Fruit fly (Drosophila melanogaster) whole organism, embryonic: ENCODE results near the gene CG8420.

Experiments
- Antp ChIP-seq: fragments of 200-800 bp; sonication (Bioruptor generic); optimal IDR thresholded peaks from 3 replicates; lab custom pipeline; 2016; ENCODE audit warnings: missing biosample characterization, missing genetic modification characterization
- Bgb ChIP-seq: fragments of 200-800 bp; sonication (Bioruptor generic); IDR thresholded peaks from 2 replicates; pipeline ENCODE4 v1.3.6; 2022; ENCODE audit warnings: missing biosample characterization, missing genetic modification characterization; ENCODE audit not compliant: partially characterized antibody
- Blimp-1 ChIP-seq: fragments of 200-800 bp; sonication (Bioruptor generic); optimal IDR thresholded peaks from 3 replicates; lab custom pipeline; 2018; ENCODE audit warnings: missing biosample characterization, missing genetic modification characterization, mild to moderate bottlenecking, moderate library complexity, missing genetic modification reagents
- CG10147 ChIP-seq: fragments of 200-800 bp; sonication (Bioruptor generic); optimal IDR thresholded peaks from 2 replicates; lab custom pipeline; 2019; ENCODE audit warnings: missing biosample characterization, mild to moderate bottlenecking, missing genetic modification characterization, moderate library complexity
- CG10321 ChIP-seq: fragments of 200-800 bp; sonication (Bioruptor generic); IDR thresholded peaks from 2 replicates; pipeline ENCODE4 v1.3.6; 2022; ENCODE audit warnings: missing biosample characterization, missing genetic modification characterization
- CG10654 ChIP-seq: fragments of 200-800 bp; sonication (Bioruptor generic); optimal IDR thresholded peaks from 2 replicates; lab custom pipeline; 2016; ENCODE audit warnings: missing biosample characterization, missing genetic modification characterization
- CG1602 ChIP-seq: fragments of 200-800 bp; sonication (Bioruptor generic); optimal IDR thresholded peaks from 3 replicates; lab custom pipeline; 2016; ENCODE audit warnings: missing biosample characterization, missing genetic modification characterization
- CG17829 ChIP-seq: fragments of 200-800 bp; optimal IDR thresholded peaks from 2 replicates; lab custom pipeline; 2019; ENCODE audit warnings: missing biosample characterization, mild to moderate bottlenecking, missing genetic modification characterization, moderate library complexity
- CG18262 ChIP-seq: fragments of 200-800 bp; optimal IDR thresholded peaks from 3 replicates; lab custom pipeline; 2019; ENCODE audit warnings: missing biosample characterization, mild to moderate bottlenecking, missing genetic modification characterization, moderate library complexity
- CG2202 ChIP-seq: fragments of 200-800 bp; sonication (Bioruptor generic); optimal IDR thresholded peaks from 2 replicates; lab custom pipeline; 2018; ENCODE audit warnings: missing biosample characterization, mild to moderate bottlenecking, missing genetic modification characterization
- CG2712 ChIP-seq: fragments of 200-800 bp; optimal IDR thresholded peaks from 3 replicates; lab custom pipeline; 2019; ENCODE audit warnings: missing biosample characterization, mild to moderate bottlenecking, missing genetic modification characterization, moderate library complexity
- CG3065 ChIP-seq: fragments of 200-800 bp; sonication (Bioruptor generic); optimal IDR thresholded peaks from 2 replicates; lab custom pipeline; 2016; ENCODE audit warnings: missing biosample characterization, missing genetic modification characterization
- CG31365 ChIP-seq: fragments of 200-800 bp; sonication (Bioruptor generic); optimal IDR thresholded peaks from 2 replicates; lab custom pipeline; 2018; ENCODE audit warnings: missing biosample characterization, mild to moderate bottlenecking, missing genetic modification characterization
- CG31388 ChIP-seq: fragments of 200-800 bp; sonication (Bioruptor generic); optimal IDR thresholded peaks from 2 replicates; lab custom pipeline; 2016; ENCODE audit warnings: missing biosample characterization, missing genetic modification characterization
- CG4360 ChIP-seq: fragments of 200-800 bp; sonication (Bioruptor generic); IDR thresholded peaks from 2 replicates; pipeline ENCODE4 v1.3.6; 2022; ENCODE audit warnings: missing biosample characterization, missing genetic modification characterization
- CG5180 ChIP-seq: fragments of 200-800 bp; sonication (Bioruptor generic); optimal IDR thresholded peaks from 3 replicates; lab custom pipeline; 2017; ENCODE audit warnings: missing biosample characterization, missing genetic modification characterization, mild to moderate bottlenecking, moderate library complexity, missing genetic modification reagents
- CG6689 ChIP-seq: fragments of 200-800 bp; sonication (Bioruptor generic); IDR thresholded peaks from 2 replicates; pipeline ENCODE4 v1.3.6; 2022; ENCODE audit warnings: missing biosample characterization, missing genetic modification characterization
- CG6765 ChIP-seq: fragments of 200-800 bp; sonication (Bioruptor generic); optimal IDR thresholded peaks from 3 replicates; lab custom pipeline; 2017; ENCODE audit warnings: missing biosample characterization, mild to moderate bottlenecking, missing genetic modification characterization
- CG8388 ChIP-seq: fragments of 200-800 bp; sonication (Bioruptor generic); optimal IDR thresholded peaks from 2 replicates; lab custom pipeline; 2019; ENCODE audit warnings: missing biosample characterization, mild to moderate bottlenecking, missing genetic modification characterization, moderate library complexity
- CG8924 ChIP-seq: fragments of 200-800 bp; optimal IDR thresholded peaks from 3 replicates; lab custom pipeline; 2019; ENCODE audit warnings: missing biosample characterization, mild to moderate bottlenecking, missing genetic modification characterization, moderate library complexity
- CG9727 ChIP-seq: fragments of 200-800 bp; sonication (Bioruptor generic); optimal IDR thresholded peaks from 3 replicates; lab custom pipeline; 2017; ENCODE audit warnings: missing biosample characterization, mild to moderate bottlenecking, missing genetic modification characterization
- Doc2 ChIP-seq: fragments of 200-800 bp; sonication (Bioruptor generic); IDR thresholded peaks from 2 replicates; pipeline ENCODE4 v1.3.6; 2022; ENCODE audit warnings: missing biosample characterization, missing genetic modification characterization
- Dp ChIP-seq: fragments of 200-800 bp; sonication (Bioruptor generic); optimal IDR thresholded peaks from 2 replicates; lab custom pipeline; 2018; ENCODE audit warnings: missing biosample characterization, mild to moderate bottlenecking, missing genetic modification characterization, moderate library complexity
- Gsc ChIP-seq: fragments of 200-800 bp; sonication (Bioruptor generic); IDR thresholded peaks from 2 replicates; pipeline ENCODE4 v1.3.6; 2022; ENCODE audit warnings: missing biosample characterization, missing genetic modification characterization
- Hr3 ChIP-seq: fragments of 200-800 bp; sonication (Bioruptor generic); optimal IDR thresholded peaks from 3 replicates; lab custom pipeline; 2016; ENCODE audit warnings: missing biosample characterization, missing genetic modification characterization
- Lpt ChIP-seq: fragments of >200 bp; optimal IDR thresholded peaks from 2 replicates; lab custom pipeline; 2018; ENCODE audit warnings: missing biosample characterization, missing genetic modification characterization
- Oaz ChIP-seq: fragments of 200-800 bp; sonication (Bioruptor generic); IDR thresholded peaks from 2 replicates; pipeline ENCODE4 v1.3.6; 2022; ENCODE audit warnings: missing biosample characterization, missing genetic modification characterization
- Optix ChIP-seq: fragments of 200-800 bp; sonication (Bioruptor generic); IDR thresholded peaks from 3 replicates; pipeline ENCODE4 v1.3.6; 2022; ENCODE audit warnings: missing biosample characterization, missing genetic modification characterization
- Six4 ChIP-seq: fragments of 200-800 bp; sonication (Bioruptor generic); optimal IDR thresholded peaks from 2 replicates; lab custom pipeline; 2016; ENCODE audit warnings: missing biosample characterization, missing genetic modification characterization
- Trl ChIP-seq, 3 experiments: fragments of >200 bp in 2 of 3; fragments of 200-800 bp in 1 of 3; sonication (Bioruptor generic) in 1 of 3; optimal IDR thresholded peaks; 2 replicates in 1 of 3; 3 replicates in 2 of 3; lab custom pipeline; 2016 to 2017; ENCODE audit warnings: missing biosample characterization in 1 of 3, missing genetic modification characterization in 1 of 3
- ara ChIP-seq: fragments of 200-800 bp; sonication (Bioruptor generic); IDR thresholded peaks from 2 replicates; pipeline ENCODE4 v1.3.6; 2022; ENCODE audit warnings: missing biosample characterization, missing genetic modification characterization
- ato ChIP-seq: fragments of 200-800 bp; sonication (Bioruptor generic); IDR thresholded peaks from 2 replicates; pipeline ENCODE4 v1.3.6; 2022; ENCODE audit warnings: missing biosample characterization, missing genetic modification characterization; ENCODE audit not compliant: partially characterized antibody
- chinmo ChIP-seq: fragments of 200-800 bp; sonication (Bioruptor generic); IDR thresholded peaks from 4 replicates; pipeline ENCODE4 v1.3.6; 2022; ENCODE audit warnings: missing biosample characterization, missing genetic modification characterization; ENCODE audit not compliant: partially characterized antibody
- croc ChIP-seq: fragments of 200-800 bp; sonication (Bioruptor generic); conservative IDR thresholded peaks from 3 replicates; pipeline ENCODE4 v1.3.6; 2022; ENCODE audit warnings: missing biosample characterization, missing genetic modification characterization
- dm ChIP-seq: fragments of 200-800 bp; sonication (Bioruptor generic); optimal IDR thresholded peaks from 3 replicates; lab custom pipeline; 2016; ENCODE audit warnings: missing biosample characterization, missing genetic modification characterization
- dysf ChIP-seq: fragments of 200-800 bp; sonication (Bioruptor generic); IDR thresholded peaks from 3 replicates; pipeline ENCODE4 v1.3.6; 2022; ENCODE audit warnings: missing biosample characterization, missing genetic modification characterization
- gem ChIP-seq: fragments of 200-800 bp; sonication (Bioruptor generic); optimal IDR thresholded peaks from 2 replicates; lab custom pipeline; 2019; ENCODE audit warnings: missing biosample characterization, mild to moderate bottlenecking, missing genetic modification characterization, moderate library complexity
- gro ChIP-seq: fragments of 200-800 bp; sonication (Bioruptor generic); optimal IDR thresholded peaks from 2 replicates; lab custom pipeline; 2016; ENCODE audit warnings: missing biosample characterization, missing genetic modification characterization
- gt ChIP-seq: fragments of 200-800 bp; sonication (Bioruptor generic); IDR thresholded peaks from 2 replicates; pipeline ENCODE4 v1.3.6; 2022; ENCODE audit warnings: missing biosample characterization, missing genetic modification characterization
- kni ChIP-seq: fragments of 200-800 bp; sonication (Bioruptor generic); optimal IDR thresholded peaks from 3 replicates; lab custom pipeline; 2017; ENCODE audit warnings: mild to moderate bottlenecking, missing biosample characterization, missing genetic modification reagents, missing genetic modification characterization
- lbe ChIP-seq: fragments of 200-800 bp; sonication (Bioruptor generic); optimal IDR thresholded peaks from 2 replicates; lab custom pipeline; 2016; ENCODE audit warnings: missing biosample characterization, mild to moderate bottlenecking, missing genetic modification characterization
- mam ChIP-seq: fragments of 200-800 bp; sonication (Bioruptor generic); optimal IDR thresholded peaks from 3 replicates; lab custom pipeline; 2016; ENCODE audit warnings: missing biosample characterization, missing genetic modification characterization
- nerfin-2 ChIP-seq: fragments of 200-800 bp; sonication (Bioruptor generic); IDR thresholded peaks from 2 replicates; pipeline ENCODE4 v1.3.6; 2022; ENCODE audit warnings: missing biosample characterization, missing genetic modification characterization; ENCODE audit not compliant: partially characterized antibody
- pum ChIP-seq: fragments of 200-800 bp; sonication (Bioruptor generic); optimal IDR thresholded peaks from 2 replicates; lab custom pipeline; 2016; ENCODE audit warnings: missing biosample characterization, missing genetic modification characterization
- ranshi ChIP-seq: fragments of 200-800 bp; sonication (Bioruptor generic); IDR thresholded peaks from 2 replicates; pipeline ENCODE4 v1.3.6; 2022; ENCODE audit warnings: missing biosample characterization, missing genetic modification characterization
- tap ChIP-seq: fragments of 200-800 bp; optimal IDR thresholded peaks from 3 replicates; lab custom pipeline; 2019; ENCODE audit warnings: missing biosample characterization, mild to moderate bottlenecking, missing genetic modification characterization, moderate library complexity
- tgo ChIP-seq: fragments of 200-800 bp; sonication (Bioruptor generic); IDR thresholded peaks from 3 replicates; pipeline ENCODE4 v1.3.6; 2022; ENCODE audit warnings: missing biosample characterization, missing genetic modification characterization
- tll ChIP-seq, 2 experiments: fragments of 200-800 bp in 1 of 2; fragments of >200 bp in 1 of 2; sonication (Bioruptor generic) in 1 of 2; optimal IDR thresholded peaks; 2 replicates each; lab custom pipeline; 2017 to 2019; ENCODE audit warnings: missing biosample characterization in 2 of 2, missing genetic modification characterization in 2 of 2, mild to moderate bottlenecking in 1 of 2, moderate library complexity in 1 of 2
- unpg ChIP-seq: fragments of 200-800 bp; sonication (Bioruptor generic); optimal IDR thresholded peaks from 3 replicates; lab custom pipeline; 2018; ENCODE audit warnings: missing biosample characterization, mild to moderate bottlenecking, missing genetic modification characterization, moderate library complexity

CG8420 gene

DNA sequence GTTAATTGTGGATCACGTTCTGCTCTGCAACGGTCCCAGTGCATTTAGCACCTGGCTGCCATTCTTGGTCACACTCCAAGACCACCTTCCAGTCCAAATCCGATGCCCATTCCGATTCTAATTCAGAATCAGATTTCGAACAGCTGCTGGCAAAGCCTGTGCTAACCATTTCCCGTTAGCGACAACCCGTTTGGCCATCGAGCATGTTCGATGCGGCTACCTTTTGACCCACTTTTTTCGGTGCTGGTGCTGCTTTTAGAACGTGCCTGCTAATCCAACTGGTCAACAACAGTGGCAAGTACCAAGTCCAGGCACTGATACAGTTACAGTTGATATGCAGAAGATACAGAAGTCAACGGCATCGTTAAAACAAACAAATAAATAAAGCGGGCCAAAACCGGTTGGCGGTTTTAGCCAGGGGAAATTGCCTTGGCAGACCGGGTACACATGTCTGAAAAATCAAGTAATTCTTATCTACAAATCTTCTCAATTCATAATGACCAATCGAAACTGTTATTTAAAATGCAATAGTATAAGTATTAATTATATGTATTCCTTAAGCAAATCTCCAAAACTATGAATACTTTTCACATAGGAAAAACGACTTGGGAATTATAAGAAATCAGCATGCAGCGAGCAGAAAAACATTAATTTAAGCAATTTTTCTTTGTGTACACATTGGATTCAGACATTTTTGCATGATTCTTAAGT lies 2.7 kb downstream of the CG8420 start:
- TF ChIP-seq tap (tag; lab: Kevin White, UChicago) (no peak), Doc2 (no peak), CG10654 (GFP tag; lab: Kevin White, UChicago) (no peak), Six4 (GFP tag; lab: Kevin White, UChicago) (no peak), gro (no peak), Dp (GFP tag; lab: Kevin White, UChicago) (no peak), Optix (GFP tag; lab: Robert Waterston, UW) (no peak), CG10321 (GFP tag; lab: Robert Waterston, UW) (0 out of 2 replicates have a peak, but pooled peaks have one; percentile 19), lbe (peak; percentile 15), CG4360 (GFP tag; lab: Robert Waterston, UW) (no peak), tll (GFP tag; optimal IDR thresholded peaks at IDR 0.05; lab: Kevin White, UChicago) (peak in 1 of 2 experiments; percentile 74), kni (GFP tag; lab: Kevin White, UChicago) (peak; percentile 40), ranshi (GFP tag; lab: Robert Waterston, UW) (no peak), nerfin-2 (GFP tag; lab: Robert Waterston, UW) (0 out of 2 replicates have a peak, but pooled peaks have one; percentile 31), ato (no peak), dysf (no peak), CG6765 (GFP tag; lab: Kevin White, UChicago) (no peak), CG31365 (tag; lab: Kevin White, UChicago) (no peak), CG1602 (GFP tag; lab: Kevin White, UChicago) (no peak), dm (GFP tag; lab: Kevin White, UChicago) (no peak), CG10147 (no peak), pum (GFP tag; lab: Kevin White, UChicago) (no peak), CG18262 (no peak), CG5180 (peak; percentile 95), CG9727 (GFP tag; lab: Kevin White, UChicago) (no peak), unpg (GFP tag; lab: Kevin White, UChicago) (no peak), chinmo (GFP tag; lab: Robert Waterston, UW) (0 out of 4 replicates have a peak, but pooled peaks have one; percentile 37), CG31388 (GFP tag; lab: Kevin White, UChicago) (no peak), CG2712 (tag; lab: Kevin White, UChicago) (no peak)

DNA sequence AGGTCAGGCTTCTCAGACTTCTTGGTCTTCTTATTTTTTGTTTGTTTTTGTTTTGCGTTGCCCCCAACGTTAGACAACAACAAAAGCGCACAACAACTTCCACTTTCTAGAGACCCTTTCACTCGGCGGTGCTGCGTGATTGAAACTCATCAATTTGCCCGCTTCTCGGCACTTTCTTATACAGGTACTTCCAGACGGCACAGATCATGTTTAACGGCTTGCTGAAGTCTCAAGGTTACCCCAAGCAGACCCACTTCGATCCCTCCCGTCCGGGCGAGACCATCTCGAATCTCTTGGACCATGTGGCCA lies 3.2 kb downstream of the CG8420 start:
- TF ChIP-seq Antp (GFP tag; lab: Kevin White, UChicago): no peak
- TF ChIP-seq Bgb: no peak
- no peak for TF ChIP-seq CG3065 (GFP tag; lab: Kevin White, UChicago)
- TF ChIP-seq Blimp-1 (GFP tag; lab: Kevin White, UChicago): peak; percentile 81
- no peak for TF ChIP-seq Hr3 (GFP tag; lab: Kevin White, UChicago)
- no peak for TF ChIP-seq mam (GFP tag; lab: Kevin White, UChicago)
- no peak for TF ChIP-seq gt (GFP tag; lab: Robert Waterston, UW)
- TF ChIP-seq croc (GFP tag; lab: Robert Waterston, UW): no peak
- TF ChIP-seq ara (GFP tag; lab: Robert Waterston, UW): 0 out of 2 replicates have a peak, but pooled peaks have one; percentile 21

DNA sequence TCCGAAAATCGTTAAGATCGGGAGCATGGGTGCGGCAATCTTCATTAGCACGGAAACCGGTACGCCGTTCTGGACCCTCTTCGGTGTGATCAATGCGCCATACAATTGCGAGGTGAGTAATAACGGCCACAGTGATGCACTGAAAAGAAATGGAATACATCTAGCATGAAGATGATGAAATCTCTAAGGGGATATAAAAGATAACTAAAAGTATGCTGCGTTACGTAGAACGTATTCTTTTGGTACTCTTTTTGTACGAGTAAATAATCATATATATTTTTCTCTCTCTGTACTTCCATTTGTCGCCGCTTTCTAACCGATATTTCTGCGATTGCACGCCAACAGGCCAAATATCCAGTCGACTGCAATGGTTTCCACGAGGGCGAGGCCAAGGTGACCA lies 4.4 kb downstream of the CG8420 start:
- TF ChIP-seq Oaz (no peak), CG8388 (GFP tag; lab: Kevin White, UChicago) (peak; percentile 25), CG8924 (peak; percentile 11), CG17829 (tag; lab: Kevin White, UChicago) (peak; percentile 39), CG6689 (GFP tag; lab: Robert Waterston, UW) (peak; percentile 52; the same call in 1 of the 2 replicates), Gsc (no peak), Trl (optimal IDR thresholded peaks at IDR 0.05; lab: Kevin White, UChicago) (no peak), Trl (GFP tag; optimal IDR thresholded peaks at IDR 0.05; lab: Kevin White, UChicago) (no peak), Lpt (no peak), gem (tag; lab: Kevin White, UChicago) (peak; percentile 50), tgo (GFP tag; lab: Robert Waterston, UW) (peak; percentile 24; the same call in 1 of the 3 replicates), CG2202 (tag; lab: Kevin White, UChicago) (no peak)
